Worm (Caenorhabditis elegans) whole organism, L3 larva: Measurements from ENCODE around the gene F40C5.2.

Experiments
- aly-2 ChIP-seq: fragments of 150-350 bp; optimal IDR thresholded peaks from 2 replicates; lab custom pipeline; 2014; ENCODE audit warnings: missing biosample characterization, missing genetic modification characterization
- ceh-16 ChIP-seq: sonication (generic microtip); optimal IDR thresholded peaks from 2 replicates; lab custom pipeline; 2017; ENCODE audit warnings: missing biosample characterization, missing genetic modification characterization
- daf-12 ChIP-seq: fragments of 150-350 bp; optimal IDR thresholded peaks from 2 replicates; lab custom pipeline; 2014; ENCODE audit warnings: missing biosample characterization, missing genetic modification reagents, missing genetic modification characterization
- elt-1 ChIP-seq: fragments of 150-350 bp; optimal IDR thresholded peaks from 2 replicates; lab custom pipeline; 2014; ENCODE audit warnings: missing biosample characterization, missing genetic modification characterization
- elt-2 ChIP-seq: sonication (generic microtip); optimal IDR thresholded peaks from 2 replicates; lab custom pipeline; 2016; ENCODE audit warnings: missing genetic modification reagents, mild to moderate bottlenecking, missing genetic modification characterization, missing compliant biosample characterization
- lin-39 ChIP-seq: fragments of 150-350 bp; optimal IDR thresholded peaks from 2 replicates; lab custom pipeline; 2018; ENCODE audit warnings: missing biosample characterization, missing genetic modification reagents, missing genetic modification characterization
- mdl-1 ChIP-seq: fragments of 150-350 bp; optimal IDR thresholded peaks from 2 replicates; lab custom pipeline; 2014; ENCODE audit warnings: missing biosample characterization, missing genetic modification characterization
- nhr-237 ChIP-seq: fragments of 150-350 bp; optimal IDR thresholded peaks from 2 replicates; lab custom pipeline; 2014; ENCODE audit warnings: missing biosample characterization, missing genetic modification characterization
- nhr-67 ChIP-seq: fragments of 150-350 bp; optimal IDR thresholded peaks from 2 replicates; lab custom pipeline; 2014; ENCODE audit warnings: missing biosample characterization, missing genetic modification characterization
- pha-4 ChIP-seq: fragments of 150-350 bp; optimal IDR thresholded peaks from 2 replicates; lab custom pipeline; 2014; ENCODE audit warnings: missing biosample characterization, missing genetic modification reagents, missing genetic modification characterization
- snpc-4 ChIP-seq: fragments of 150-350 bp; optimal IDR thresholded peaks from 2 replicates; lab custom pipeline; 2014; ENCODE audit warnings: missing biosample characterization, missing genetic modification characterization
- ztf-11 ChIP-seq: fragments of 150-350 bp; optimal IDR thresholded peaks from 2 replicates; lab custom pipeline; 2014; ENCODE audit warnings: missing biosample characterization, missing genetic modification characterization

ce11 chrV:3611654-3612053, 40.9 kb downstream of the F40C5.2 start, which contains the start of gene T22F3.10:
- TF ChIP-seq elt-2 (tag; lab: Kevin White, UChicago) (no peak), nhr-237 (tag; lab: Kevin White, UChicago) (no peak), daf-12 (tag; lab: Kevin White, UChicago) (no peak), ztf-11 (tag; lab: Kevin White, UChicago) (no peak), pha-4 (no peak), nhr-67 (tag; lab: Kevin White, UChicago) (no peak), aly-2 (tag; lab: Kevin White, UChicago) (no peak), ceh-16 (no peak), snpc-4 (no peak), elt-1 (tag; lab: Kevin White, UChicago) (no peak), mdl-1 (no peak), lin-39 (tag; lab: Kevin White, UChicago) (no peak)
